Fruit fly (Drosophila melanogaster) S2 (cell line): ENCODE results near the gene jar.

ENCODE experiments used
- CG8478 ChIP-seq: fragments of >200 bp; optimal IDR thresholded peaks from 2 replicates; lab custom pipeline; 2018
- CTCF ChIP-seq, 2 experiments: fragments of >200 bp; optimal IDR thresholded peaks; 2 replicates each; lab custom pipeline; 2018

DNA sequence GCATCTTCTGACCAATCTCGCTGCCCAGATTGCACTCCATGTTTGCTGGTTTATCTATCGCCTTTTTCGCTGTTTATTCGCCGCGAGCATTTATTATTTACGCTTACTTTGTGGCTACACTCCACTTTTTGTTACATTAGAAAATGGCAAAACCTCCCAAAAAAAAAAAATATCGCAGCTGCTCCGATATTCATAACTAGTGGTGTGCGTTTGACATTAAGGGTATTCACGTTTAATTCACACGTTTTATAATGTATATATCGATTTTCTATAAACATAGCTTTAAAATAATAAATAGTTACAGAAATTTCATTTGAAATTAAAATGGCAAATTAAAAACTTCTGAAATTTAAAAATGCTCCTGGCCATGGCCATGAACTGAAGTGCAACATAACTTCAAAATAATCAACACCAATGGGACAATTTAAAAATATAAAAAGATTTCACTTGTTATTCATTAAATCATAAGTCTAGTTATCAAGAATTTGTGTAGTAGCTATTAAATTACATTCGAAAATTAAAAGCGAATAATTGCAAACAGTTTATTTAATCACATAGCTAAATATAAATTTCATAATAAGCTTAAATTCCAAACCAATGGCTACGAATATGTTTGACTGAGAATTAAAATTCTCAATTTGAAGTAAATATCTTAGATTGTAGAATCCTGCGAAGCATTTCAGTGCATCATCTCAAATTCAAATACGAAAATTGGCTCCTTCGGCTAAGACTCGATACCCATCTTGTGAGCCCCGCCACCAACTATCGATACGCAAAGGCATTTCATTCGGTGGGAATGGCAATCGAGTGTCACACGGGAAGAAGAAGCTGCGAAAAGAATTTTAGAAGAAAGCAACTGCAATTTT is 47.4 kb upstream of the jar start, which contains the start of the genes Nab2 and BRWD3:
- TF ChIP-seq CG8478 (lab: Kevin White, UChicago) = no peak
- TF ChIP-seq CTCF (optimal IDR thresholded peaks at IDR 0.05; lab: Kevin White, UChicago) = no peak
